Fruit fly (Drosophila melanogaster) whole organism, wandering third instar larva: ENCODE measurements around the gene Ca-alpha1T.

Experiments used
- Abd-B ChIP-seq: fragments of >200 bp; optimal IDR thresholded peaks from 2 replicates; lab custom pipeline; 2017; ENCODE audit warnings: missing biosample characterization, missing genetic modification characterization
- CG32264 ChIP-seq: fragments of 200-800 bp; sonication (Bioruptor generic); optimal IDR thresholded peaks from 2 replicates; lab custom pipeline; 2016; ENCODE audit warnings: missing biosample characterization, missing genetic modification characterization
- CG9705 ChIP-seq: fragments of 200-800 bp; sonication (Bioruptor generic); optimal IDR thresholded peaks from 2 replicates; lab custom pipeline; 2018; ENCODE audit warnings: missing biosample characterization, mild to moderate bottlenecking, missing genetic modification characterization
- Dfd ChIP-seq: fragments of >200 bp; optimal IDR thresholded peaks from 2 replicates; lab custom pipeline; 2017; ENCODE audit warnings: missing biosample characterization, missing genetic modification characterization
- Dif ChIP-seq: fragments of 200-275, 200-300 bp; sonication (Bioruptor generic); optimal IDR thresholded peaks from 2 replicates; lab custom pipeline; 2018; ENCODE audit warnings: missing biosample characterization, missing genetic modification characterization; ENCODE audit not compliant: partially characterized antibody
- GATAd ChIP-seq: sonication (Bioruptor generic); optimal IDR thresholded peaks from 2 replicates; lab custom pipeline; 2016; ENCODE audit warnings: missing biosample characterization, missing genetic modification characterization
- HLH106 ChIP-seq: fragments of 200-800 bp; optimal IDR thresholded peaks from 3 replicates; lab custom pipeline; 2019; ENCODE audit warnings: missing biosample characterization, mild to moderate bottlenecking, missing genetic modification characterization, moderate library complexity
- Hr78 ChIP-seq: fragments of >200 bp; optimal IDR thresholded peaks from 2 replicates; lab custom pipeline; 2017; ENCODE audit warnings: missing biosample characterization, missing genetic modification characterization
- Jra ChIP-seq: sonication (Bioruptor generic); optimal IDR thresholded peaks from 2 replicates; lab custom pipeline; 2016; ENCODE audit warnings: missing biosample characterization, missing genetic modification characterization
- Mio ChIP-seq: sonication (Bioruptor generic); optimal IDR thresholded peaks from 2 replicates; lab custom pipeline; 2016; ENCODE audit warnings: missing biosample characterization, missing genetic modification characterization
- Myc ChIP-seq: fragments of >200 bp; optimal IDR thresholded peaks from 2 replicates; lab custom pipeline; 2017
- N ChIP-seq: fragments of >200 bp; optimal IDR thresholded peaks from 2 replicates; lab custom pipeline; 2018; ENCODE audit warnings: missing biosample characterization, missing external identifiers, missing genetic modification characterization
- OdsH ChIP-seq: fragments of 200-800 bp; sonication (Bioruptor generic); optimal IDR thresholded peaks from 2 replicates; lab custom pipeline; 2016; ENCODE audit warnings: missing biosample characterization, mild to moderate bottlenecking, missing genetic modification characterization
- Rel ChIP-seq, 2 experiments: fragments of 200-800 bp; sonication (Bioruptor generic) in 1 of 2; optimal IDR thresholded peaks; 2 replicates in 1 of 2; 3 replicates in 1 of 2; lab custom pipeline; 2016 to 2019; ENCODE audit warnings: mild to moderate bottlenecking in 2 of 2, missing biosample characterization in 2 of 2, missing genetic modification characterization in 2 of 2, moderate library complexity in 1 of 2
- Sp1 ChIP-seq: fragments of 200-800 bp; sonication (Bioruptor generic); optimal IDR thresholded peaks from 3 replicates; lab custom pipeline; 2019; ENCODE audit warnings: missing biosample characterization, mild to moderate bottlenecking, missing genetic modification characterization, moderate library complexity
- Vsx2 ChIP-seq: fragments of 200-300, 225-300 bp; sonication (Bioruptor generic); optimal IDR thresholded peaks from 2 replicates; lab custom pipeline; 2018; ENCODE audit warnings: missing biosample characterization, missing genetic modification characterization; ENCODE audit not compliant: partially characterized antibody
- br ChIP-seq: fragments of 200-800 bp; sonication (Bioruptor generic); optimal IDR thresholded peaks from 2 replicates; lab custom pipeline; 2016; ENCODE audit warnings: missing biosample characterization, missing genetic modification characterization
- dl ChIP-seq, 2 experiments: fragments of 175-275, 200-275 bp in 1 of 2; fragments of 200-275 bp in 1 of 2; sonication (Bioruptor generic); optimal IDR thresholded peaks; lab custom pipeline; 2018; ENCODE audit warnings: mild to moderate bottlenecking in 2 of 2, missing biosample characterization in 2 of 2, missing genetic modification characterization in 2 of 2, moderate library complexity in 2 of 2; ENCODE audit not compliant: partially characterized antibody in 2 of 2, insufficient read depth in 1 of 2
- dmrt93B ChIP-seq: fragments of 200-800 bp; sonication (Bioruptor generic); optimal IDR thresholded peaks from 2 replicates; lab custom pipeline; 2018; ENCODE audit warnings: missing biosample characterization, mild to moderate bottlenecking, missing genetic modification characterization
- dsf ChIP-seq: sonication (Bioruptor generic); optimal IDR thresholded peaks from 2 replicates; lab custom pipeline; 2016; ENCODE audit warnings: missing biosample characterization, missing genetic modification characterization, borderline replicate concordance
- ey ChIP-seq: fragments of 200-800 bp; sonication (Bioruptor generic); optimal IDR thresholded peaks from 2 replicates; lab custom pipeline; 2016; ENCODE audit warnings: missing biosample characterization, missing genetic modification characterization
- foxo ChIP-seq, 2 experiments: fragments of 200-800 bp; sonication (Bioruptor generic); optimal IDR thresholded peaks; 2 replicates in 1 of 2; 3 replicates in 1 of 2; lab custom pipeline; 2016 to 2017; ENCODE audit warnings: missing biosample characterization in 2 of 2, missing genetic modification characterization in 2 of 2
- h ChIP-seq: fragments of 200-800 bp; sonication (Bioruptor generic); optimal IDR thresholded peaks from 3 replicates; lab custom pipeline; 2016; ENCODE audit warnings: missing biosample characterization, mild to moderate bottlenecking, missing genetic modification characterization
- jim ChIP-seq: fragments of 175-275, 200-325 bp; sonication (Bioruptor generic); optimal IDR thresholded peaks from 2 replicates; lab custom pipeline; 2016; ENCODE audit warnings: missing biosample characterization, mild to moderate bottlenecking, missing genetic modification characterization
- psq ChIP-seq: fragments of 200-800 bp; sonication (Bioruptor generic); optimal IDR thresholded peaks from 3 replicates; lab custom pipeline; 2017; ENCODE audit warnings: missing biosample characterization, mild to moderate bottlenecking, missing genetic modification characterization, moderate library complexity
- sage ChIP-seq: fragments of 200-800 bp; sonication (Bioruptor generic); optimal IDR thresholded peaks from 2 replicates; lab custom pipeline; 2016; ENCODE audit warnings: missing biosample characterization, mild to moderate bottlenecking, missing genetic modification characterization
- sv ChIP-seq: fragments of 200-800 bp; sonication (Bioruptor generic); optimal IDR thresholded peaks from 3 replicates; lab custom pipeline; 2016; ENCODE audit warnings: missing biosample characterization, missing genetic modification characterization
- usp ChIP-seq: fragments of >200 bp; optimal IDR thresholded peaks from 2 replicates; lab custom pipeline; 2017; ENCODE audit warnings: missing biosample characterization, missing genetic modification characterization
- woc ChIP-seq: sonication (Bioruptor generic); optimal IDR thresholded peaks from 2 replicates; lab custom pipeline; 2016; ENCODE audit warnings: missing biosample characterization, mild to moderate bottlenecking, missing genetic modification characterization

The Ca-alpha1T gene

DNA sequence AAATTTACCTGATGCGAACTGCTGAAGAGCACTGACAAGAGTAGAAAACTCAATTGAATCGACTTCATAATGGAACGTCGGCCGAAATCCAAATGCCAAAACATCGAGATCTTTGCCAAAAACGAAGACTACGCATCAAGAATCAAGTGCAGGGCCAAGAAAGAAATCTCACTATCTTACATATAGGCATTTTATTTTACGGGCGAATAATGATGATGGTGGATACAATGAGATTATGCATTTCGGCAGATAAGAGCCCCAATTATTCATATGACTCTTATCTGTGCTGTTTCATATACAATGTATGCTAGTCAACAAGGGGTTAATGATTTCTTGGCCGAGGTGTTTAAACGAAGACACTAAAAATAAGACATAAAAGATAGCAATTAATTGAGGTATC, 26.9 kb upstream of the Ca-alpha1T start, which contains the start of gene Btnd:
Btnd (minus strand) TSS at position 101 of the 400 bp plus-strand sequence.
- TF ChIP-seq OdsH (GFP tag; lab: Kevin White, UChicago) (no peak), HLH106 (no peak), usp (GFP tag; lab: Kevin White, UChicago) (no peak), Dif (no peak), jim (GFP tag; lab: Kevin White, UChicago) (no peak), br (GFP tag; lab: Kevin White, UChicago) (no peak), sage (no peak), N (GFP tag; lab: Kevin White, UChicago) (no peak)
- TF ChIP-seq, all 38 proteins: peak for 0

- TF ChIP-seq Hr78 (GFP tag; lab: Kevin White, UChicago) (no peak), Dfd (GFP tag; lab: Kevin White, UChicago) (peak; percentile 90)
Observed at dm6 chrX:6216650-6217049, 24.4 kb upstream of the Ca-alpha1T start.

DNA sequence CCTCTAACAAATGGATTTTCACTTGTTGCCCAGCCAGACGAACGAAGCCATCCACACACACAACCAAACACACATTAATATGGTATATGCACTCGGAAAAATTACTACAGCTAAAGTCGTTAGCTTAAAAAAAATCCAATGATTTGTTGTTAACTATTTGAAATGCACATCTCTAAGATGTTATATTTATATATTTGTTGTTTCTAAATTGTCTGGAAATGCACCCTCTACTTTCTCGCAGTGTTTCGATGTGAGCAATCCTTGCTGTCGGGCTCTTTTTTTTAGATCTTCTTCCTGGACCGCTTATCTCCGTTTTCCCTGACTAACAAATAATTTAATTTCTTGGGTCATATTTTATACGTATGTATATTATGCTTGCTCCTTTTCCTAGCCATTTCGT, 12.8 kb upstream of the Ca-alpha1T start:
- TF ChIP-seq jim (GFP tag; lab: Kevin White, UChicago): no peak
- no peak for TF ChIP-seq woc (GFP tag; lab: Kevin White, UChicago)
- no peak for TF ChIP-seq Hr78 (GFP tag; lab: Kevin White, UChicago)

dm6 chrX:6202509-6202979, 10.3 kb upstream of the Ca-alpha1T start, which contains the start of gene vanin-like:
Gene vanin-like, minus strand, starts transcription at chrX:6202559.
- no peak for TF ChIP-seq Mio (GFP tag; lab: Kevin White, UChicago)
- peak; percentile 25 for TF ChIP-seq Myc

- no peak for TF ChIP-seq foxo (GFP tag; optimal IDR thresholded peaks at IDR 0.05; lab: Kevin White, UChicago)
- no peak for TF ChIP-seq Myc
Observed at dm6 chrX:6201459-6201858, 9.2 kb upstream of the Ca-alpha1T start.

dm6 chrX:6199791-6200190, 7.5 kb upstream of the Ca-alpha1T start, which contains the start of gene CG43090:
Gene CG43090, minus strand, starts transcription at chrX:6199891.
- TF ChIP-seq br (GFP tag; lab: Kevin White, UChicago): no peak
- no peak for TF ChIP-seq jim (GFP tag; lab: Kevin White, UChicago)
- no peak for TF ChIP-seq Dif
- no peak for TF ChIP-seq CG9705 (GFP tag; lab: Kevin White, UChicago)
- no peak for TF ChIP-seq Vsx2 (GFP tag; lab: Kevin White, UChicago)

DNA sequence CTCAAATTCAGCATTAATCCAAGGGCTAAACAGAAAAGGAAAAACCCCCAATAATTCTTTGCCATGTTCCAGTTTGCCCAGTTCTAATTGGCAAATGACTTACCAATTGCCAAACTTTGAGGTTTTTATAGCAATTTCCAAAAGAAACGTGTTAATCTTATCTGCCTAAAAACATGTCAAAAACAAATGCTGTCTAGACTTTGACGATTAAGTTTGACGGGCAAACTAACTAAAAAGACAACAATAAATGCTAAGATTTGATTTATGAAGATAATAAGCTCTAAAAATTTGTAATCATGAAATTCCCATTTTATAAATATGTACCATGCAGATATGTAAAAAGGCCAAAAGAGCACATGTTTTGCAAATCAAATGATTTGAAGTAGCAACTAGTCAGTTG, 6.3 kb upstream of the Ca-alpha1T start, which contains the start of gene CG32751:
CG32751 (minus strand) TSS at position 101 of the 400 bp plus-strand sequence.
- TF ChIP-seq Abd-B (GFP tag; lab: Kevin White, UChicago): no peak

DNA sequence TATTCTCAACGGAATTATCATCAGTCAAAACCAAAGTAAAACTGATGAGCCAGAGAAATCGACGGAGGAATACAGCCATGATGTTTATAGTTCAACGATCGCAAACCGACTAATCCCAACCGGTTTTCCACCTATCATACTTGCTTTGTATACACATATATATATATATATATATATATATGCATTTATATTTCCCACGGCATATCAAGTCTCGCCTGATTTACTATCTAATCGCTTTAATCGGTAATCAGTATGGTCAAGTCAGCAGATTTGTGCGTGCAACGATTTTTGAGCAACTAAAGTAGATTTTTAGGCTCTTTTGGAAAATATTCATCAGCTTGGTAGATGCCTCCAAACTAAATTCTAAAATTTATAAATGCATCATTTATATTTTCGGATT, 4.1 kb upstream of the Ca-alpha1T start, which contains the start of gene CG32750:
CG32750 (minus strand) TSS at position 101 of the 400 bp plus-strand sequence.
- TF ChIP-seq Sp1 (GFP tag; lab: Kevin White, UChicago) (no peak), Vsx2 (GFP tag; lab: Kevin White, UChicago) (no peak), GATAd (GFP tag; lab: Kevin White, UChicago) (no peak), psq (GFP tag; lab: Kevin White, UChicago) (no peak), N (GFP tag; lab: Kevin White, UChicago) (no peak), sage (no peak), Myc (no peak), h (no peak), foxo (GFP tag; optimal IDR thresholded peaks at IDR 0.05; lab: Kevin White, UChicago) (no peak), Abd-B (GFP tag; lab: Kevin White, UChicago) (no peak), Hr78 (GFP tag; lab: Kevin White, UChicago) (no peak), dsf (GFP tag; lab: Kevin White, UChicago) (no peak), Jra (GFP tag; lab: Kevin White, UChicago) (no peak), Rel (GFP tag; optimal IDR thresholded peaks at IDR 0.05; lab: Kevin White, UChicago) (no peak), Rel (tag; optimal IDR thresholded peaks at IDR 0.05; lab: Kevin White, UChicago) (no peak), HLH106 (no peak), CG32264 (no peak), ey (GFP tag; lab: Kevin White, UChicago) (no peak), sv (GFP tag; lab: Kevin White, UChicago) (no peak), dl (GFP tag; optimal IDR thresholded peaks at IDR 0.05; lab: Kevin White, UChicago; ENCODE audit: insufficient read depth in 1 of 2, partially characterized antibody in 2 of 2) (no peak), dmrt93B (GFP tag; lab: Kevin White, UChicago) (no peak)
